Worm (Caenorhabditis elegans) whole organism, L3 larva: Measurements from ENCODE around the gene epg-4.

Experiments used
- egl-27 ChIP-seq: sonication (generic microtip); optimal IDR thresholded peaks from 4 replicates; lab custom pipeline; 2017; ENCODE audit warnings: missing biosample characterization, missing genetic modification reagents, missing genetic modification characterization
- nhr-25 ChIP-seq: sonication (generic microtip); optimal IDR thresholded peaks from 2 replicates; lab custom pipeline; 2017; ENCODE audit warnings: missing biosample characterization, missing genetic modification characterization
- skn-1 ChIP-seq: fragments of 150-350 bp; optimal IDR thresholded peaks from 2 replicates; lab custom pipeline; 2014; ENCODE audit warnings: missing biosample characterization, missing genetic modification characterization

- no peak for TF ChIP-seq egl-27 (tag; lab: Kevin White, UChicago)
- TF ChIP-seq nhr-25 (tag; lab: Kevin White, UChicago), result no peak
- TF ChIP-seq skn-1, result no peak
Measured at ce11 chrIII:7167568-7167937, 14.4 kb upstream of the epg-4 start, which contains the start of gene acs-4.
